Worm (Caenorhabditis elegans) whole organism, L1 larva: ENCODE data around the gene F53A2.1.

Experiments used
- aha-1 ChIP-seq: fragments of 150-350 bp; optimal IDR thresholded peaks from 2 replicates; lab custom pipeline; 2014; ENCODE audit warnings: missing biosample characterization, missing genetic modification characterization
- alr-1 ChIP-seq: fragments of 200-800 bp; sonication (Bioruptor generic); optimal IDR thresholded peaks from 2 replicates; lab custom pipeline; 2018; ENCODE audit warnings: borderline replicate concordance, mild to moderate bottlenecking, missing genetic modification characterization, missing compliant biosample characterization
- ceh-82 ChIP-seq, 3 experiments: fragments of 150-350 bp in 1 of 3; sonication (generic microtip) in 2 of 3; optimal IDR thresholded peaks; 2 replicates each; lab custom pipeline; 2014 to 2017; ENCODE audit warnings: missing biosample characterization in 3 of 3, missing genetic modification characterization in 3 of 3
- ceh-88 ChIP-seq: fragments of 200-800 bp; sonication (Bioruptor generic); IDR thresholded peaks from 2 replicates; pipeline ENCODE4 v1.3.6; 2022; ENCODE audit warnings: missing genetic modification characterization, missing compliant biosample characterization
- dpl-1 ChIP-seq, 3 experiments: fragments of 150-350 bp in 2 of 3; sonication (generic microtip) in 1 of 3; optimal IDR thresholded peaks; 2 replicates each; lab custom pipeline; 2014 to 2017; ENCODE audit warnings: missing biosample characterization in 3 of 3, missing genetic modification characterization in 3 of 3, missing genetic modification reagents in 3 of 3
- dsc-1 ChIP-seq: sonication (generic microtip); optimal IDR thresholded peaks from 2 replicates; lab custom pipeline; 2016; ENCODE audit warnings: mild to moderate bottlenecking, missing genetic modification characterization, missing compliant biosample characterization
- efl-1 ChIP-seq, 4 experiments: fragments of 150-350 bp; optimal IDR thresholded peaks in 3 of 4; peaks in 1 of 4; 1 replicate in 1 of 4; 2 replicates in 3 of 4; lab custom pipeline; 2014; ENCODE audit warnings: missing biosample characterization in 2 of 4, missing genetic modification characterization in 2 of 4, missing genetic modification reagents in 2 of 4
- efl-3 ChIP-seq: fragments of 200-800 bp; sonication (Bioruptor generic); optimal IDR thresholded peaks from 2 replicates; lab custom pipeline; 2018; ENCODE audit warnings: mild to moderate bottlenecking, missing genetic modification characterization, missing compliant biosample characterization
- elt-3 ChIP-seq, 6 experiments: fragments of 150-350 bp in 1 of 6; sonication (generic microtip); optimal IDR thresholded peaks; 2 replicates each; lab custom pipeline; 2017 to 2018; ENCODE audit warnings: missing biosample characterization in 6 of 6, missing genetic modification characterization in 6 of 6, inconsistent platforms in 1 of 6
- fkh-10 ChIP-seq: sonication (generic microtip); optimal IDR thresholded peaks from 2 replicates; lab custom pipeline; 2017; ENCODE audit warnings: missing biosample characterization, missing genetic modification reagents, missing genetic modification characterization
- fkh-8 ChIP-seq: sonication (generic microtip); optimal IDR thresholded peaks from 2 replicates; lab custom pipeline; 2016; ENCODE audit warnings: mild to moderate bottlenecking, missing genetic modification characterization, missing compliant biosample characterization
- fos-1 ChIP-seq: fragments of 150-350 bp; optimal IDR thresholded peaks from 2 replicates; lab custom pipeline; 2014; ENCODE audit warnings: missing biosample characterization, missing genetic modification characterization
- grh-1 ChIP-seq: fragments of 200-800 bp; sonication (Bioruptor generic); IDR thresholded peaks from 2 replicates; pipeline ENCODE4 v1.3.6; 2022; ENCODE audit warnings: missing genetic modification reagents, missing genetic modification characterization, missing compliant biosample characterization
- lin-14 ChIP-seq: fragments of 200-800 bp; sonication (Bioruptor generic); optimal IDR thresholded peaks from 2 replicates; lab custom pipeline; 2018; ENCODE audit warnings: mild to moderate bottlenecking, missing genetic modification characterization, moderate library complexity, missing compliant biosample characterization
- lin-39 ChIP-seq: fragments of 150-350 bp; optimal IDR thresholded peaks from 2 replicates; lab custom pipeline; 2014; ENCODE audit warnings: missing biosample characterization, missing genetic modification reagents, missing genetic modification characterization
- lsy-2 ChIP-seq, 2 experiments: fragments of 150-350 bp; optimal IDR thresholded peaks; 2 replicates each; lab custom pipeline; 2014; ENCODE audit warnings: missing biosample characterization in 2 of 2, missing genetic modification characterization in 2 of 2
- mab-9 ChIP-seq: fragments of 200-800 bp; sonication (Bioruptor generic); IDR thresholded peaks from 2 replicates; pipeline ENCODE4 v1.3.6; 2022; ENCODE audit warnings: missing genetic modification reagents, missing genetic modification characterization, missing compliant biosample characterization
- mdl-1 ChIP-seq, 2 experiments: fragments of 150-350 bp; optimal IDR thresholded peaks; 2 replicates each; lab custom pipeline; 2014 to 2017; ENCODE audit warnings: missing biosample characterization in 2 of 2, missing genetic modification characterization in 2 of 2, inconsistent platforms in 1 of 2
- nhr-12 ChIP-seq: sonication (generic microtip); optimal IDR thresholded peaks from 2 replicates; lab custom pipeline; 2017; ENCODE audit warnings: missing biosample characterization, missing genetic modification characterization
- nhr-19 ChIP-seq: fragments of 200-800 bp; sonication (Bioruptor generic); conservative IDR thresholded peaks from 2 replicates; pipeline ENCODE4 v1.3.6; 2022; ENCODE audit warnings: missing genetic modification characterization, missing compliant biosample characterization
- nhr-20 ChIP-seq: sonication (generic microtip); optimal IDR thresholded peaks from 2 replicates; lab custom pipeline; 2016; ENCODE audit warnings: mild to moderate bottlenecking, missing genetic modification characterization, missing compliant biosample characterization
- nhr-47 ChIP-seq: sonication (generic microtip); optimal IDR thresholded peaks from 2 replicates; lab custom pipeline; 2016; ENCODE audit warnings: mild to moderate bottlenecking, missing genetic modification characterization, moderate library complexity, missing compliant biosample characterization
- nhr-71 ChIP-seq: sonication (generic microtip); optimal IDR thresholded peaks from 2 replicates; lab custom pipeline; 2016; ENCODE audit warnings: mild to moderate bottlenecking, missing genetic modification characterization, moderate library complexity, missing compliant biosample characterization
- nhr-84 ChIP-seq: sonication (generic microtip); optimal IDR thresholded peaks from 2 replicates; lab custom pipeline; 2017; ENCODE audit warnings: missing biosample characterization, missing genetic modification characterization
- nhr-85 ChIP-seq: sonication (generic microtip); peaks from one replicate; lab custom pipeline; 2016; ENCODE audit warnings: missing genetic modification characterization, inconsistent platforms, missing compliant biosample characterization
- pqm-1 ChIP-seq: sonication (generic microtip); optimal IDR thresholded peaks from 3 replicates; lab custom pipeline; 2017; ENCODE audit warnings: missing biosample characterization, missing genetic modification characterization
- skn-1 ChIP-seq: fragments of 150-350 bp; optimal IDR thresholded peaks from 2 replicates; lab custom pipeline; 2014; ENCODE audit warnings: missing biosample characterization, missing genetic modification characterization
- snpc-4 ChIP-seq: fragments of 150-350 bp; optimal IDR thresholded peaks from 2 replicates; lab custom pipeline; 2014; ENCODE audit warnings: missing biosample characterization, missing genetic modification characterization
- snu-23 ChIP-seq: sonication (generic microtip); optimal IDR thresholded peaks from 2 replicates; lab custom pipeline; 2016; ENCODE audit warnings: missing genetic modification characterization, missing compliant biosample characterization
- sptf-1 ChIP-seq: fragments of 150-350 bp; optimal IDR thresholded peaks from 2 replicates; lab custom pipeline; 2014; ENCODE audit warnings: missing biosample characterization, missing genetic modification characterization
- sup-37 ChIP-seq: fragments of 200-800 bp; sonication (Bioruptor generic); optimal IDR thresholded peaks from 2 replicates; lab custom pipeline; 2018; ENCODE audit warnings: mild to moderate bottlenecking, missing genetic modification characterization, missing compliant biosample characterization
- unc-86 ChIP-seq: sonication (generic microtip); optimal IDR thresholded peaks from 2 replicates; lab custom pipeline; 2016; ENCODE audit warnings: missing genetic modification characterization, missing compliant biosample characterization
- unc-98 ChIP-seq: fragments of 200-800 bp; sonication (Bioruptor generic); IDR thresholded peaks from 2 replicates; pipeline ENCODE4 v1.3.6; 2022; ENCODE audit warnings: missing genetic modification characterization, missing compliant biosample characterization
- zip-4 ChIP-seq: fragments of 200-800 bp; sonication (Bioruptor generic); optimal IDR thresholded peaks from 2 replicates; lab custom pipeline; 2018; ENCODE audit warnings: mild to moderate bottlenecking, missing genetic modification characterization, moderate library complexity, missing compliant biosample characterization
- ztf-4 ChIP-seq: fragments of 150-350 bp; optimal IDR thresholded peaks from 2 replicates; lab custom pipeline; 2014; ENCODE audit warnings: missing biosample characterization, missing genetic modification characterization

The F53A2.1 gene

ce11 chrIII:13296289-13296874 is 28.3 kb downstream of the F53A2.1 start, which contains the start of gene npp-18 (continued):
- TF ChIP-seq nhr-71 (tag; lab: Kevin White, UChicago) (peak; percentile 81), snpc-4 (tag; lab: Kevin White, UChicago) (peak; percentile 38), ztf-4 (peak; percentile 26), fkh-8 (tag; lab: Kevin White, UChicago) (peak; percentile 53)
- TF ChIP-seq, all 84 proteins: peak for 43; not testable (repeated sequence) for 41

DNA sequence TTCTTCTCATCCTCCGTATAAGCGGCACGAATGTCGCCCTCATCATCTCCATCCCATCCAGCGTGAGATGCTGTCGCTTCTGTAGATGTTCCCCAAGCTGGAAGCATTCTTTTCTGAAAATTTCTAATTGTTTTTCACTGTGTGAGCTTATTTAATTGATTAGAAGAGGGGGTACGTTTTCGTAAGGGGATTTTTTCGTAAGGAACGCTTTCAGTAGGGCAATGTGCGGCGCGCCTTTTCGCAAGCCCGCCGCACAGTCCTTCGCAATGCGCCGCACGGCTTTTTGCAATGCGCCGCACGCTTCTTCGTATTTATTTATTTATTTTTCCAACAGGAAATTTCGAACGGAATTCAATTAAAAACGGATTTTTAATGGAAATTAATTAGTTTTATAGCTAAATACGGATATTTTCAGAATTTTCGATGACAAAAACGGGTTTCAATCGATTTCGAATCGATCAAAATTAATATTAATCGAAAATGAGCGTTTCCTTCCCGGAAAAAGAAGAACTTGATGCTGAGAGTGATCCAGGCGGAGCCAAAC is 31.6 kb downstream of the F53A2.1 start, which contains the start of gene set-25:
Gene set-25 (minus strand): TSS at position 120 of the 544 bp plus-strand sequence.
- TF ChIP-seq nhr-85 (tag; lab: Kevin White, UChicago) (peak; percentile 38), nhr-47 (peak; percentile 14), nhr-19 (GFP tag; lab: Robert Waterston, UW) (peak; percentile 36), nhr-71 (tag; lab: Kevin White, UChicago) (peak; percentile 44), lin-14 (GFP tag; lab: Kevin White, UChicago) (peak; percentile 26), snu-23 (peak; percentile 9), ceh-88 (0 out of 2 replicates have a peak, but pooled peaks have one; percentile 34), lsy-2 (tag; optimal IDR thresholded peaks at IDR 0.05; lab: Kevin White, UChicago) (peak in 1 of 2 experiments; percentile 23), efl-1 (optimal IDR thresholded peaks at IDR 0.05; lab: Kevin White, UChicago) (peak in 1 of 2 experiments; percentile 23), efl-1 (GFP tag; optimal IDR thresholded peaks at IDR 0.05 in 1 of 2; lab: Kevin White, UChicago) (peak in 1 of 2 experiments; percentile 63), dsc-1 (tag; lab: Kevin White, UChicago) (peak; percentile 4), dpl-1 (GFP tag; optimal IDR thresholded peaks at IDR 0.05; lab: Kevin White, UChicago) (peak in 1 of 3 experiments; percentile 31)

DNA sequence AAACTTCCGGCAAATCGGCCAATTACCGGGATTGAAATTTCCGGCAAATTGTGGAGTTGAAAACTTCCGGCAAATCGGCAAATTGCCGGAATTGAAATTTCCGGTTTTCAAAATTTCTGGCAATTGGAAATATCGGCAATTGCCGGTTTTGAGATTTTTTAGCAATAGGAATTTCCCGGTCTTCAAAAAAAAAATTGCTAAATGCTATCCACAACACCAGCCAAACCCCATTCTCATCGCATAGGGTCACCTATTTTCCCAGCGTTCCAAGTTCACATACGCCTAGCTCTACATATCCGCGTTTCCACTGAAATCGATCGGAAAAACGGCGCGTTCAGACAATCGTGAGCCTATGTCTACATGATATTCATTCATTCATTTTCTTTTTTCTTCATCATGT is 39.2 kb downstream of the F53A2.1 start, which contains the start of gene F56A8.8:
Gene F56A8.8 (plus strand): TSS at position 301 of the 400 bp plus-strand sequence.
- TF ChIP-seq lin-39 (tag; lab: Kevin White, UChicago) (no peak), nhr-84 (tag; lab: Kevin White, UChicago) (no peak), aha-1 (tag; lab: Kevin White, UChicago) (no peak), efl-1 (optimal IDR thresholded peaks at IDR 0.05; lab: Kevin White, UChicago) (no peak), efl-1 (GFP tag; optimal IDR thresholded peaks at IDR 0.05 in 1 of 2; lab: Kevin White, UChicago) (peak in 1 of 2 experiments; percentile 16), sup-37 (no peak), mab-9 (GFP tag; lab: Robert Waterston, UW) (no peak), fos-1 (no peak), efl-3 (GFP tag; lab: Kevin White, UChicago) (no peak), pqm-1 (tag; lab: Kevin White, UChicago) (no peak), dsc-1 (tag; lab: Kevin White, UChicago) (no peak), grh-1 (0 out of 2 replicates have a peak, but pooled peaks have one; percentile 17), fkh-8 (tag; lab: Kevin White, UChicago) (no peak), skn-1 (tag; lab: Kevin White, UChicago) (no peak)
- TF ChIP-seq, all 84 proteins: peak for 2

- TF ChIP-seq ceh-82 (tag; optimal IDR thresholded peaks at IDR 0.05; lab: Kevin White, UChicago) (peak in 1 of 3 experiments; percentile 24), nhr-71 (tag; lab: Kevin White, UChicago) (peak; percentile 3), nhr-20 (tag; lab: Kevin White, UChicago) (no peak), zip-4 (GFP tag; lab: Kevin White, UChicago) (peak; percentile 59), nhr-12 (tag; lab: Kevin White, UChicago) (no peak), fkh-10 (peak; percentile 38), lsy-2 (tag; optimal IDR thresholded peaks at IDR 0.05; lab: Kevin White, UChicago) (peak in 1 of 2 experiments; percentile 29), unc-98 (GFP tag; lab: Robert Waterston, UW) (no peak), elt-3 (tag; optimal IDR thresholded peaks at IDR 0.05; lab: Kevin White, UChicago) (no peak), alr-1 (tag; lab: Kevin White, UChicago) (no peak), sptf-1 (tag; lab: Kevin White, UChicago) (no peak), snpc-4 (tag; lab: Kevin White, UChicago) (no peak), mdl-1 (tag; optimal IDR thresholded peaks at IDR 0.05; lab: Kevin White, UChicago) (no peak), lin-14 (GFP tag; lab: Kevin White, UChicago) (peak; percentile 62), unc-86 (tag; lab: Kevin White, UChicago) (peak; percentile 36), efl-3 (GFP tag; lab: Kevin White, UChicago) (no peak)
- TF ChIP-seq, all 84 proteins: peak for 7
These were observed 46.6 kb downstream of the F53A2.1 start for ce11 chrIII:13277881-13278500.
